Fruit fly (Drosophila melanogaster) whole organism, embryonic: Measurements from ENCODE around the gene HHEX.

Experiments
- Atf3 ChIP-seq: fragments of 200-800 bp; sonication (Bioruptor generic); optimal IDR thresholded peaks from 3 replicates; lab custom pipeline; 2016; ENCODE audit warnings: missing biosample characterization, missing genetic modification characterization
- CG10274 ChIP-seq: fragments of 200-800 bp; sonication (Bioruptor generic); optimal IDR thresholded peaks from 3 replicates; lab custom pipeline; 2017; ENCODE audit warnings: missing biosample characterization, mild to moderate bottlenecking, missing genetic modification characterization
- CG10543 ChIP-seq: fragments of 200-800 bp; sonication (Bioruptor generic); optimal IDR thresholded peaks from 3 replicates; lab custom pipeline; 2017; ENCODE audit warnings: missing biosample characterization, mild to moderate bottlenecking, missing genetic modification characterization, moderate library complexity
- CG10565 ChIP-seq: fragments of 200-800 bp; sonication (Bioruptor generic); optimal IDR thresholded peaks from 3 replicates; lab custom pipeline; 2016; ENCODE audit warnings: missing biosample characterization, mild to moderate bottlenecking, missing genetic modification characterization
- CG11504 ChIP-seq: fragments of 200-800 bp; sonication (Bioruptor generic); optimal IDR thresholded peaks from 3 replicates; lab custom pipeline; 2019; ENCODE audit warnings: missing biosample characterization, mild to moderate bottlenecking, missing genetic modification characterization, moderate library complexity
- CG11696 ChIP-seq: fragments of 200-800 bp; sonication (Bioruptor generic); IDR thresholded peaks from 2 replicates; pipeline ENCODE4 v1.3.6; 2022; ENCODE audit warnings: missing biosample characterization, missing genetic modification characterization
- CG12744 ChIP-seq: fragments of 200-800 bp; sonication (Bioruptor generic); optimal IDR thresholded peaks from 2 replicates; lab custom pipeline; 2016; ENCODE audit warnings: missing biosample characterization, missing genetic modification characterization
- CG12769 ChIP-seq: fragments of 200-800 bp; sonication (Bioruptor generic); optimal IDR thresholded peaks from 2 replicates; lab custom pipeline; 2019; ENCODE audit warnings: missing biosample characterization, mild to moderate bottlenecking, missing genetic modification characterization, moderate library complexity
- CG15073 ChIP-seq: fragments of 200-800 bp; sonication (Bioruptor generic); optimal IDR thresholded peaks from 2 replicates; lab custom pipeline; 2016; ENCODE audit warnings: missing biosample characterization, missing genetic modification characterization
- CG17328 ChIP-seq: fragments of 200-800 bp; sonication (Bioruptor generic); IDR thresholded peaks from 2 replicates; pipeline ENCODE4 v1.3.6; 2022; ENCODE audit warnings: missing biosample characterization, missing genetic modification characterization
- CG17359 ChIP-seq: fragments of 200-800 bp; sonication (Bioruptor generic); optimal IDR thresholded peaks from 3 replicates; lab custom pipeline; 2018; ENCODE audit warnings: missing biosample characterization, mild to moderate bottlenecking, missing genetic modification characterization, moderate library complexity
- CG17568 ChIP-seq: fragments of 200-800 bp; sonication (Bioruptor generic); optimal IDR thresholded peaks from 2 replicates; lab custom pipeline; 2018; ENCODE audit warnings: missing biosample characterization, mild to moderate bottlenecking, missing genetic modification characterization, moderate library complexity
- CG1792 ChIP-seq: fragments of 200-800 bp; sonication (Bioruptor generic); optimal IDR thresholded peaks from 2 replicates; lab custom pipeline; 2016; ENCODE audit warnings: missing biosample characterization, missing genetic modification characterization
- CG18011 ChIP-seq: fragments of 200-800 bp; sonication (Bioruptor generic); optimal IDR thresholded peaks from 2 replicates; lab custom pipeline; 2017; ENCODE audit warnings: missing biosample characterization, missing genetic modification characterization, mild to moderate bottlenecking, moderate library complexity, missing genotype
- CG2129 ChIP-seq: fragments of 200-800 bp; sonication (Bioruptor generic); IDR thresholded peaks from 2 replicates; pipeline ENCODE4 v1.3.6; 2022; ENCODE audit warnings: missing biosample characterization, missing genetic modification characterization; ENCODE audit not compliant: partially characterized antibody
- CG2889 ChIP-seq: fragments of 200-800 bp; sonication (Bioruptor generic); IDR thresholded peaks from 3 replicates; pipeline ENCODE4 v1.3.6; 2022; ENCODE audit warnings: missing biosample characterization, missing genetic modification characterization
- CG30431 ChIP-seq: fragments of 200-800 bp; sonication (Bioruptor generic); optimal IDR thresholded peaks from 2 replicates; lab custom pipeline; 2017; ENCODE audit warnings: missing biosample characterization, missing genetic modification characterization
- CG32532 ChIP-seq: fragments of 200-800 bp; sonication (Bioruptor generic); IDR thresholded peaks from 2 replicates; pipeline ENCODE4 v1.3.6; 2022; ENCODE audit warnings: missing biosample characterization, missing genetic modification characterization
- CG33213 ChIP-seq: fragments of 200-800 bp; sonication (Bioruptor generic); optimal IDR thresholded peaks from 3 replicates; lab custom pipeline; 2016; ENCODE audit warnings: missing biosample characterization, missing genetic modification characterization
- CG3407 ChIP-seq: fragments of 200-800 bp; sonication (Bioruptor generic); optimal IDR thresholded peaks from 2 replicates; lab custom pipeline; 2018; ENCODE audit warnings: missing biosample characterization, mild to moderate bottlenecking, missing genetic modification characterization
- CG3847 ChIP-seq: fragments of 200-800 bp; sonication (Bioruptor generic); IDR thresholded peaks from 2 replicates; pipeline ENCODE4 v1.3.6; 2022; ENCODE audit warnings: missing biosample characterization, missing genetic modification characterization
- CG4404 ChIP-seq: fragments of 200-800 bp; sonication (Bioruptor generic); IDR thresholded peaks from 2 replicates; pipeline ENCODE4 v1.3.6; 2022; ENCODE audit warnings: missing biosample characterization, missing genetic modification characterization
- CG4854 ChIP-seq: fragments of 200-800 bp; sonication (Bioruptor generic); optimal IDR thresholded peaks from 2 replicates; lab custom pipeline; 2016; ENCODE audit warnings: missing biosample characterization, missing genetic modification characterization, inconsistent platforms
- CG7928 ChIP-seq: fragments of 200-800 bp; sonication (Bioruptor generic); optimal IDR thresholded peaks from 2 replicates; lab custom pipeline; 2017; ENCODE audit warnings: missing biosample characterization, mild to moderate bottlenecking, missing genetic modification characterization
- CG8765 ChIP-seq: fragments of 200-800 bp; sonication (Bioruptor generic); IDR thresholded peaks from 2 replicates; pipeline ENCODE4 v1.3.6; 2022; ENCODE audit warnings: missing biosample characterization, missing genetic modification characterization
- Dad ChIP-seq: fragments of 200-800 bp; sonication (Bioruptor generic); optimal IDR thresholded peaks from 3 replicates; lab custom pipeline; 2016; ENCODE audit warnings: missing biosample characterization, missing genetic modification characterization
- Dip3 ChIP-seq: fragments of 200-800 bp; sonication (Bioruptor generic); optimal IDR thresholded peaks from 3 replicates; lab custom pipeline; 2016; ENCODE audit warnings: missing biosample characterization, missing genetic modification characterization
- Doc3 ChIP-seq: fragments of 200-800 bp; sonication (Bioruptor generic); IDR thresholded peaks from 3 replicates; pipeline ENCODE4 v1.3.6; 2022; ENCODE audit warnings: missing biosample characterization, missing genetic modification characterization; ENCODE audit not compliant: partially characterized antibody
- HLH54F ChIP-seq: fragments of 200-800 bp; sonication (Bioruptor generic); optimal IDR thresholded peaks from 3 replicates; lab custom pipeline; 2016; ENCODE audit warnings: missing biosample characterization, missing genetic modification characterization
- Hsf ChIP-seq: fragments of 200-800 bp; sonication (Bioruptor generic); optimal IDR thresholded peaks from 3 replicates; lab custom pipeline; 2016; ENCODE audit warnings: missing biosample characterization, missing genetic modification characterization
- Lim3 ChIP-seq: fragments of 200-800 bp; sonication (Bioruptor generic); IDR thresholded peaks from 2 replicates; pipeline ENCODE4 v1.3.6; 2022; ENCODE audit warnings: missing biosample characterization, missing genetic modification characterization
- Lpt ChIP-seq: fragments of >200 bp; optimal IDR thresholded peaks from 2 replicates; lab custom pipeline; 2018; ENCODE audit warnings: missing biosample characterization, missing genetic modification characterization
- MESR4 ChIP-seq: fragments of 200-800 bp; sonication (Bioruptor generic); optimal IDR thresholded peaks from 2 replicates; lab custom pipeline; 2018; ENCODE audit warnings: missing biosample characterization, mild to moderate bottlenecking, missing genetic modification characterization, moderate library complexity
- Mes4 ChIP-seq: fragments of 200-800 bp; sonication (Bioruptor generic); optimal IDR thresholded peaks from 2 replicates; lab custom pipeline; 2016; ENCODE audit warnings: missing biosample characterization, missing genetic modification characterization
- NC2α ChIP-seq: fragments of 200-800 bp; sonication (Bioruptor generic); optimal IDR thresholded peaks from 2 replicates; lab custom pipeline; 2016; ENCODE audit warnings: missing biosample characterization, missing genetic modification characterization
- Nf-YB ChIP-seq: fragments of 200-800 bp; sonication (Bioruptor generic); optimal IDR thresholded peaks from 3 replicates; lab custom pipeline; 2019; ENCODE audit warnings: missing biosample characterization, mild to moderate bottlenecking, missing genetic modification characterization, moderate library complexity
- Six4 ChIP-seq: fragments of 200-800 bp; sonication (Bioruptor generic); optimal IDR thresholded peaks from 2 replicates; lab custom pipeline; 2016; ENCODE audit warnings: missing biosample characterization, missing genetic modification characterization
- bigmax ChIP-seq: fragments of 200-800 bp; sonication (Bioruptor generic); optimal IDR thresholded peaks from 2 replicates; lab custom pipeline; 2018; ENCODE audit warnings: missing biosample characterization, mild to moderate bottlenecking, missing genetic modification characterization
- danr ChIP-seq: fragments of 200-800 bp; sonication (Bioruptor generic); IDR thresholded peaks from 2 replicates; pipeline ENCODE4 v1.3.6; 2022; ENCODE audit warnings: missing biosample characterization, missing genetic modification characterization
- esg ChIP-seq: fragments of 200-800 bp; sonication (Bioruptor generic); conservative IDR thresholded peaks from 2 replicates; pipeline ENCODE4 v1.3.6; 2022; ENCODE audit warnings: missing biosample characterization, missing genetic modification characterization
- fd102C ChIP-seq: fragments of 200-800 bp; sonication (Bioruptor generic); optimal IDR thresholded peaks from 2 replicates; lab custom pipeline; 2018; ENCODE audit warnings: missing biosample characterization, mild to moderate bottlenecking, missing genetic modification characterization, moderate library complexity
- fd96Cb ChIP-seq: fragments of 200-800 bp; sonication (Bioruptor generic); optimal IDR thresholded peaks from 2 replicates; lab custom pipeline; 2018; ENCODE audit warnings: missing biosample characterization, mild to moderate bottlenecking, missing genetic modification characterization, moderate library complexity
- gsb ChIP-seq: fragments of 200-800 bp; sonication (Bioruptor generic); IDR thresholded peaks from 2 replicates; pipeline ENCODE4 v1.3.6; 2022; ENCODE audit warnings: missing biosample characterization, missing genetic modification characterization
- hb ChIP-seq: fragments of 200-800 bp; sonication (Bioruptor generic); IDR thresholded peaks from 3 replicates; pipeline ENCODE4 v1.3.6; 2022; ENCODE audit warnings: missing biosample characterization, missing genetic modification characterization; ENCODE audit not compliant: partially characterized antibody
- pfk ChIP-seq: fragments of 200-800 bp; sonication (Bioruptor generic); optimal IDR thresholded peaks from 2 replicates; lab custom pipeline; 2018; ENCODE audit warnings: missing biosample characterization, mild to moderate bottlenecking, missing genetic modification characterization, moderate library complexity
- sd ChIP-seq: fragments of 200-800 bp; sonication (Bioruptor generic); optimal IDR thresholded peaks from 3 replicates; lab custom pipeline; 2018; ENCODE audit warnings: missing biosample characterization, mild to moderate bottlenecking, missing genetic modification characterization, moderate library complexity
- seq ChIP-seq: fragments of 200-800 bp; sonication (Bioruptor generic); IDR thresholded peaks from 2 replicates; pipeline ENCODE4 v1.3.6; 2022; ENCODE audit warnings: missing biosample characterization, missing genetic modification characterization
- shn ChIP-seq: fragments of 200-800 bp; sonication (Bioruptor generic); optimal IDR thresholded peaks from 3 replicates; lab custom pipeline; 2016; ENCODE audit warnings: missing biosample characterization, missing genetic modification characterization
- sna ChIP-seq: fragments of 200-800 bp; sonication (Bioruptor generic); IDR thresholded peaks from 2 replicates; pipeline ENCODE4 v1.3.6; 2022; ENCODE audit warnings: missing biosample characterization, missing genetic modification characterization; ENCODE audit not compliant: partially characterized antibody
- unpg ChIP-seq: fragments of 200-800 bp; sonication (Bioruptor generic); optimal IDR thresholded peaks from 3 replicates; lab custom pipeline; 2018; ENCODE audit warnings: missing biosample characterization, mild to moderate bottlenecking, missing genetic modification characterization, moderate library complexity

Gene HHEX

dm6 chr3R:21060430-21061245 is 20.1 kb downstream of the HHEX start, which contains the start of gene Mvl (continued):
- no peak for TF ChIP-seq CG17328 (GFP tag; lab: Robert Waterston, UW)
- no peak for TF ChIP-seq shn (GFP tag; lab: Kevin White, UChicago)
- no peak for TF ChIP-seq gsb (GFP tag; lab: Robert Waterston, UW)
- no peak for TF ChIP-seq CG4854
- TF ChIP-seq bigmax (GFP tag; lab: Kevin White, UChicago): peak; percentile 82
- TF ChIP-seq CG10565: no peak
- TF ChIP-seq CG30431: no peak
- TF ChIP-seq Doc3 (GFP tag; lab: Robert Waterston, UW): no peak
- TF ChIP-seq fd96Cb (tag; lab: Kevin White, UChicago): no peak
- no peak for TF ChIP-seq CG12744 (GFP tag; lab: Kevin White, UChicago)
- no peak for TF ChIP-seq CG1792 (GFP tag; lab: Kevin White, UChicago)
- peak; percentile 30 for TF ChIP-seq pfk (GFP tag; lab: Kevin White, UChicago)
- TF ChIP-seq CG8765 (GFP tag; lab: Robert Waterston, UW): no peak
- no peak for TF ChIP-seq Atf3 (GFP tag; lab: Kevin White, UChicago)
- no peak for TF ChIP-seq Mes4 (GFP tag; lab: Kevin White, UChicago)
- peak; percentile 34; the same call in 1 of the 2 replicates for TF ChIP-seq CG3847 (GFP tag; lab: Robert Waterston, UW)
- TF ChIP-seq Six4 (GFP tag; lab: Kevin White, UChicago): no peak
- no peak for TF ChIP-seq esg (GFP tag; lab: Robert Waterston, UW)
- TF ChIP-seq CG17568 (GFP tag; lab: Kevin White, UChicago): no peak
- TF ChIP-seq Hsf (GFP tag; lab: Kevin White, UChicago): no peak
- TF ChIP-seq HLH54F (GFP tag; lab: Kevin White, UChicago): no peak
- TF ChIP-seq Dad (GFP tag; lab: Kevin White, UChicago): no peak
- TF ChIP-seq CG2129: no peak
- no peak for TF ChIP-seq CG11696 (GFP tag; lab: Robert Waterston, UW)
- TF ChIP-seq CG3407 (GFP tag; lab: Kevin White, UChicago): no peak
- no peak for TF ChIP-seq CG2889 (GFP tag; lab: Robert Waterston, UW)
- TF ChIP-seq CG17359: peak; percentile 9
- TF ChIP-seq CG18011 (GFP tag; lab: Kevin White, UChicago): peak; percentile 3
- TF ChIP-seq CG32532 (GFP tag; lab: Robert Waterston, UW): no peak
- peak; percentile 58 for TF ChIP-seq CG10543 (GFP tag; lab: Kevin White, UChicago)
- TF ChIP-seq MESR4: peak; percentile 34
- no peak for TF ChIP-seq CG11504 (tag; lab: Kevin White, UChicago)
- no peak for TF ChIP-seq Nf-YB (GFP tag; lab: Kevin White, UChicago)
- no peak for TF ChIP-seq sna (GFP tag; lab: Robert Waterston, UW)
- TF ChIP-seq CG4404: no peak
- no peak for TF ChIP-seq Lim3
- no peak for TF ChIP-seq CG15073 (GFP tag; lab: Kevin White, UChicago)
- TF ChIP-seq Lpt (GFP tag; lab: Kevin White, UChicago): no peak
- peak; percentile 8 for TF ChIP-seq sd (tag; lab: Kevin White, UChicago)
- TF ChIP-seq seq (GFP tag; lab: Robert Waterston, UW): no peak
- TF ChIP-seq CG12769 (tag; lab: Kevin White, UChicago): peak; percentile 38
- no peak for TF ChIP-seq CG7928 (GFP tag; lab: Kevin White, UChicago)
- no peak for TF ChIP-seq hb (GFP tag; lab: Robert Waterston, UW)
- TF ChIP-seq NC2α: no peak
- no peak for TF ChIP-seq fd102C
- TF ChIP-seq unpg (GFP tag; lab: Kevin White, UChicago): no peak
- TF ChIP-seq danr (GFP tag; lab: Robert Waterston, UW): no peak
- TF ChIP-seq CG10274: no peak
- no peak for TF ChIP-seq Dip3
- no peak for TF ChIP-seq CG33213 (GFP tag; lab: Kevin White, UChicago)
